Fruit fly (Drosophila melanogaster) whole organism, embryonic: ENCODE measurements around the gene CG6106.

ENCODE experiments used
- Abd-B ChIP-seq: fragments of 200-800 bp; sonication (Bioruptor generic); optimal IDR thresholded peaks from 2 replicates; lab custom pipeline; 2018; ENCODE audit warnings: missing biosample characterization, mild to moderate bottlenecking, missing genetic modification characterization, moderate library complexity
- Ada2b ChIP-seq: fragments of 200-800 bp; sonication (Bioruptor generic); IDR thresholded peaks from 2 replicates; pipeline ENCODE4 v1.3.6; 2022; ENCODE audit warnings: missing biosample characterization, missing genetic modification characterization
- B-H1 ChIP-seq: fragments of 200-800 bp; sonication (Bioruptor generic); IDR thresholded peaks from 3 replicates; pipeline ENCODE4 v1.3.6; 2022; ENCODE audit warnings: missing biosample characterization, missing genetic modification characterization
- CG11085 ChIP-seq: fragments of 200-800 bp; sonication (Bioruptor generic); IDR thresholded peaks from 2 replicates; pipeline ENCODE4 v1.3.6; 2022; ENCODE audit warnings: missing biosample characterization, missing genetic modification characterization
- CG11247 ChIP-seq: fragments of 200-800 bp; sonication (Bioruptor generic); IDR thresholded peaks from 2 replicates; pipeline ENCODE4 v1.3.6; 2022; ENCODE audit warnings: missing biosample characterization, missing genetic modification characterization
- CG11560 ChIP-seq: fragments of 200-800 bp; sonication (Bioruptor generic); IDR thresholded peaks from 3 replicates; pipeline ENCODE4 v1.3.6; 2022; ENCODE audit warnings: missing biosample characterization, missing genetic modification characterization
- CG12236 ChIP-seq: fragments of 200-800 bp; sonication (Bioruptor generic); optimal IDR thresholded peaks from 2 replicates; lab custom pipeline; 2016; ENCODE audit warnings: missing biosample characterization, missing genetic modification characterization
- CG13287 ChIP-seq: fragments of 200-800 bp; sonication (Bioruptor generic); IDR thresholded peaks from 2 replicates; pipeline ENCODE4 v1.3.6; 2022; ENCODE audit warnings: missing biosample characterization, missing genetic modification characterization; ENCODE audit not compliant: partially characterized antibody
- CG13894 ChIP-seq: fragments of 200-800 bp; sonication (Bioruptor generic); optimal IDR thresholded peaks from 3 replicates; lab custom pipeline; 2018; ENCODE audit warnings: missing biosample characterization, mild to moderate bottlenecking, missing genetic modification characterization, moderate library complexity
- CG14860 ChIP-seq: fragments of 200-800 bp; sonication (Bioruptor generic); IDR thresholded peaks from 3 replicates; pipeline ENCODE4 v1.3.6; 2022; ENCODE audit warnings: missing biosample characterization, missing genetic modification characterization; ENCODE audit not compliant: partially characterized antibody
- CG14965 ChIP-seq: fragments of 200-800 bp; sonication (Bioruptor generic); optimal IDR thresholded peaks from 2 replicates; lab custom pipeline; 2016; ENCODE audit warnings: missing biosample characterization, missing genetic modification characterization, borderline replicate concordance
- CG15601 ChIP-seq: fragments of 200-800 bp; sonication (Bioruptor generic); optimal IDR thresholded peaks from 3 replicates; lab custom pipeline; 2019; ENCODE audit warnings: missing biosample characterization, mild to moderate bottlenecking, missing genetic modification characterization, moderate library complexity
- CG2116 ChIP-seq: fragments of 200-800 bp; sonication (Bioruptor generic); optimal IDR thresholded peaks from 3 replicates; lab custom pipeline; 2018; ENCODE audit warnings: missing biosample characterization, mild to moderate bottlenecking, missing genetic modification characterization
- CG3281 ChIP-seq: fragments of 200-800 bp; sonication (Bioruptor generic); optimal IDR thresholded peaks from 3 replicates; lab custom pipeline; 2017; ENCODE audit warnings: missing biosample characterization, mild to moderate bottlenecking, missing genetic modification characterization
- CG4404 ChIP-seq: fragments of 200-800 bp; sonication (Bioruptor generic); IDR thresholded peaks from 2 replicates; pipeline ENCODE4 v1.3.6; 2022; ENCODE audit warnings: missing biosample characterization, missing genetic modification characterization
- CG5953 ChIP-seq: fragments of 200-800 bp; sonication (Bioruptor generic); IDR thresholded peaks from 2 replicates; pipeline ENCODE4 v1.3.6; 2022; ENCODE audit warnings: missing biosample characterization, missing genetic modification characterization
- CG6813 ChIP-seq: fragments of 200-800 bp; sonication (Bioruptor generic); optimal IDR thresholded peaks from 2 replicates; lab custom pipeline; 2017; ENCODE audit warnings: missing biosample characterization, missing genetic modification characterization, mild to moderate bottlenecking, moderate library complexity, missing genetic modification reagents
- CG7271 ChIP-seq: fragments of 200-800 bp; sonication (Bioruptor generic); optimal IDR thresholded peaks from 2 replicates; lab custom pipeline; 2018; ENCODE audit warnings: missing biosample characterization, mild to moderate bottlenecking, missing genetic modification characterization, moderate library complexity
- CG8089 ChIP-seq: fragments of 200-800 bp; sonication (Bioruptor generic); optimal IDR thresholded peaks from 3 replicates; lab custom pipeline; 2016; ENCODE audit warnings: missing biosample characterization, missing genetic modification characterization
- CG8281 ChIP-seq: fragments of 200-800 bp; sonication (Bioruptor generic); optimal IDR thresholded peaks from 2 replicates; lab custom pipeline; 2018; ENCODE audit warnings: missing biosample characterization, mild to moderate bottlenecking, missing genetic modification characterization, moderate library complexity
- CG8478 ChIP-seq: fragments of >200 bp; optimal IDR thresholded peaks from 2 replicates; lab custom pipeline; 2018
- CG9817 ChIP-seq: fragments of 200-800 bp; sonication (Bioruptor generic); optimal IDR thresholded peaks from 2 replicates; lab custom pipeline; 2018; ENCODE audit warnings: missing biosample characterization, mild to moderate bottlenecking, missing genetic modification characterization, moderate library complexity
- CG9876 ChIP-seq: fragments of 200-800 bp; sonication (Bioruptor generic); optimal IDR thresholded peaks from 2 replicates; lab custom pipeline; 2016; ENCODE audit warnings: missing biosample characterization, missing genetic modification characterization
- CrebB ChIP-seq: fragments of 200-800 bp; sonication (Bioruptor generic); optimal IDR thresholded peaks from 3 replicates; lab custom pipeline; 2018; ENCODE audit warnings: missing biosample characterization, mild to moderate bottlenecking, missing genetic modification characterization
- Dll ChIP-seq: fragments of 200-800 bp; sonication (Bioruptor generic); IDR thresholded peaks from 4 replicates; pipeline ENCODE4 v1.3.6; 2022; ENCODE audit warnings: missing biosample characterization, missing genetic modification characterization; ENCODE audit not compliant: partially characterized antibody
- Drgx ChIP-seq: fragments of 200-800 bp; sonication (Bioruptor generic); IDR thresholded peaks from 2 replicates; pipeline ENCODE4 v1.3.6; 2022; ENCODE audit warnings: missing biosample characterization, missing genetic modification characterization
- Ets97D ChIP-seq: fragments of 200-800 bp; sonication (Bioruptor generic); optimal IDR thresholded peaks from 3 replicates; lab custom pipeline; 2016; ENCODE audit warnings: missing biosample characterization, missing genetic modification characterization
- H15 ChIP-seq: fragments of 200-800 bp; sonication (Bioruptor generic); IDR thresholded peaks from 3 replicates; pipeline ENCODE4 v1.3.6; 2022; ENCODE audit warnings: missing biosample characterization, missing genetic modification characterization
- Hr3 ChIP-seq: fragments of 200-800 bp; sonication (Bioruptor generic); optimal IDR thresholded peaks from 3 replicates; lab custom pipeline; 2016; ENCODE audit warnings: missing biosample characterization, missing genetic modification characterization
- Mes4 ChIP-seq: fragments of 200-800 bp; sonication (Bioruptor generic); optimal IDR thresholded peaks from 2 replicates; lab custom pipeline; 2016; ENCODE audit warnings: missing biosample characterization, missing genetic modification characterization
- NK7.1 ChIP-seq: fragments of 200-800 bp; sonication (Bioruptor generic); optimal IDR thresholded peaks from 3 replicates; lab custom pipeline; 2016; ENCODE audit warnings: missing biosample characterization, missing genetic modification characterization
- Nf-YA ChIP-seq: fragments of 200-800 bp; sonication (Bioruptor generic); IDR thresholded peaks from 2 replicates; pipeline ENCODE4 v1.3.6; 2022; ENCODE audit warnings: missing biosample characterization, missing genetic modification characterization
- al ChIP-seq: fragments of 200-800 bp; sonication (Bioruptor generic); IDR thresholded peaks from 2 replicates; pipeline ENCODE4 v1.3.6; 2022; ENCODE audit warnings: missing biosample characterization, missing genetic modification characterization
- ato ChIP-seq: fragments of 200-800 bp; sonication (Bioruptor generic); IDR thresholded peaks from 2 replicates; pipeline ENCODE4 v1.3.6; 2022; ENCODE audit warnings: missing biosample characterization, missing genetic modification characterization; ENCODE audit not compliant: partially characterized antibody
- chif ChIP-seq, 2 experiments: fragments of 200-800 bp; sonication (Bioruptor generic); optimal IDR thresholded peaks; 3 replicates each; lab custom pipeline; 2016; ENCODE audit warnings: missing biosample characterization in 2 of 2, missing genetic modification characterization in 2 of 2
- danr ChIP-seq: fragments of 200-800 bp; sonication (Bioruptor generic); IDR thresholded peaks from 2 replicates; pipeline ENCODE4 v1.3.6; 2022; ENCODE audit warnings: missing biosample characterization, missing genetic modification characterization
- gcm2 ChIP-seq: fragments of 200-800 bp; sonication (Bioruptor generic); optimal IDR thresholded peaks from 2 replicates; lab custom pipeline; 2016; ENCODE audit warnings: missing biosample characterization, missing genetic modification characterization
- hb ChIP-seq: fragments of 200-800 bp; sonication (Bioruptor generic); IDR thresholded peaks from 3 replicates; pipeline ENCODE4 v1.3.6; 2022; ENCODE audit warnings: missing biosample characterization, missing genetic modification characterization; ENCODE audit not compliant: partially characterized antibody
- her ChIP-seq: fragments of 200-800 bp; sonication (Bioruptor generic); optimal IDR thresholded peaks from 2 replicates; lab custom pipeline; 2016; ENCODE audit warnings: missing biosample characterization, missing genetic modification characterization
- kay ChIP-seq: fragments of 200-800 bp; sonication (Bioruptor generic); optimal IDR thresholded peaks from 2 replicates; lab custom pipeline; 2016; ENCODE audit warnings: missing biosample characterization, missing genetic modification characterization
- pho ChIP-seq: fragments of 200-800 bp; sonication (Bioruptor generic); optimal IDR thresholded peaks from 2 replicates; lab custom pipeline; 2016; ENCODE audit warnings: missing biosample characterization, missing genetic modification characterization
- sens ChIP-seq: fragments of 200-800 bp; sonication (Bioruptor generic); peaks from one replicate; lab custom pipeline; 2016; ENCODE audit warnings: missing biosample characterization, missing genetic modification characterization
- sens-2 ChIP-seq: fragments of 200-800 bp; sonication (Bioruptor generic); IDR thresholded peaks from 2 replicates; pipeline ENCODE4 v1.3.6; 2022; ENCODE audit warnings: missing biosample characterization, missing genetic modification characterization
- shn ChIP-seq: fragments of 200-800 bp; sonication (Bioruptor generic); optimal IDR thresholded peaks from 3 replicates; lab custom pipeline; 2016; ENCODE audit warnings: missing biosample characterization, missing genetic modification characterization
- sisA ChIP-seq: fragments of 200-800 bp; sonication (Bioruptor generic); IDR thresholded peaks from 2 replicates; pipeline ENCODE4 v1.3.6; 2022; ENCODE audit warnings: missing biosample characterization, missing genetic modification characterization
- slbo ChIP-seq: fragments of 200-800 bp; sonication (Bioruptor generic); IDR thresholded peaks from 2 replicates; pipeline ENCODE4 v1.3.6; 2022; ENCODE audit warnings: missing biosample characterization, missing genetic modification characterization
- tup ChIP-seq: fragments of 200-800 bp; sonication (Bioruptor generic); optimal IDR thresholded peaks from 2 replicates; lab custom pipeline; 2016; ENCODE audit warnings: missing biosample characterization, mild to moderate bottlenecking, missing genetic modification characterization, moderate library complexity
- zfh1 ChIP-seq: fragments of 200-800 bp; sonication (Bioruptor generic); IDR thresholded peaks from 3 replicates; pipeline ENCODE4 v1.3.6; 2022; ENCODE audit warnings: missing biosample characterization, missing genetic modification characterization
- zfh2 ChIP-seq: fragments of 200-800 bp; sonication (Bioruptor generic); optimal IDR thresholded peaks from 2 replicates; lab custom pipeline; 2016; ENCODE audit warnings: missing biosample characterization, missing genetic modification characterization

CG6106 gene

dm6 chrX:18370775-18371735 lies 12.4 kb downstream of the CG6106 start (continued):
- peak; percentile 97 for TF ChIP-seq CG14860
- TF ChIP-seq CG13287, result peak; percentile 99
- TF ChIP-seq her, result peak; percentile 67
- peak; percentile 13 for TF ChIP-seq Abd-B (GFP tag; lab: Kevin White, UChicago)
- peak in 1 of 2 experiments; percentile 28 for TF ChIP-seq chif (GFP tag; optimal IDR thresholded peaks at IDR 0.05; lab: Kevin White, UChicago)
- TF ChIP-seq Ets97D (GFP tag; lab: Kevin White, UChicago), result peak; percentile 95
- TF ChIP-seq tup (GFP tag; lab: Kevin White, UChicago), result no peak
- TF ChIP-seq CG3281, result no peak
- TF ChIP-seq CG8478 (lab: Kevin White, UChicago), result peak; percentile 97
- 0 out of 3 replicates have a peak, but pooled peaks have one; percentile 10 for TF ChIP-seq CG11560 (tag; lab: Robert Waterston, UW)
- peak; percentile 96 for TF ChIP-seq ato (GFP tag; lab: Robert Waterston, UW)
- TF ChIP-seq gcm2 (GFP tag; lab: Kevin White, UChicago), result no peak
- 0 out of 2 replicates have a peak, but pooled peaks have one; percentile 14 for TF ChIP-seq CG11247 (GFP tag; lab: Robert Waterston, UW)
- TF ChIP-seq CrebB (tag; lab: Kevin White, UChicago), result peak; percentile 85
- TF ChIP-seq pho (GFP tag; lab: Kevin White, UChicago), result peak; percentile 59
- no peak for TF ChIP-seq Nf-YA
- TF ChIP-seq CG6813 (GFP tag; lab: Kevin White, UChicago), result no peak
- no peak for TF ChIP-seq CG9876 (GFP tag; lab: Kevin White, UChicago)
- TF ChIP-seq CG8089 (GFP tag; lab: Kevin White, UChicago), result no peak
- no peak for TF ChIP-seq B-H1 (GFP tag; lab: Robert Waterston, UW)
- peak; percentile 97 for TF ChIP-seq Dll (GFP tag; lab: Robert Waterston, UW)
- TF ChIP-seq CG15601, result peak; percentile 25
- peak; percentile 47; the same call in 1 of the 2 replicates for TF ChIP-seq slbo (GFP tag; lab: Robert Waterston, UW)
- TF ChIP-seq sens-2 (GFP tag; lab: Robert Waterston, UW), result no peak
- peak; percentile 80 for TF ChIP-seq sens
- peak; percentile 58 for TF ChIP-seq zfh2 (GFP tag; lab: Kevin White, UChicago)
- no peak for TF ChIP-seq CG14965
- TF ChIP-seq CG9817 (tag; lab: Kevin White, UChicago), result peak; percentile 41
- TF ChIP-seq Mes4 (GFP tag; lab: Kevin White, UChicago), result no peak
- no peak for TF ChIP-seq CG12236 (GFP tag; lab: Kevin White, UChicago)
- no peak for TF ChIP-seq Ada2b (GFP tag; lab: Robert Waterston, UW)
- no peak for TF ChIP-seq NK7.1 (GFP tag; lab: Kevin White, UChicago)
- TF ChIP-seq Hr3 (GFP tag; lab: Kevin White, UChicago), result no peak
- TF ChIP-seq kay (GFP tag; lab: Kevin White, UChicago), result no peak
- TF ChIP-seq shn (GFP tag; lab: Kevin White, UChicago), result no peak
- peak; percentile 98 for TF ChIP-seq hb (GFP tag; lab: Robert Waterston, UW)
- TF ChIP-seq CG7271 (tag; lab: Kevin White, UChicago), result no peak
- TF ChIP-seq CG8281, result no peak
- no peak for TF ChIP-seq zfh1 (GFP tag; lab: Robert Waterston, UW)
- TF ChIP-seq CG2116 (GFP tag; lab: Kevin White, UChicago), result peak; percentile 92
- peak; percentile 29; the same call in 1 of the 2 replicates for TF ChIP-seq al
- TF ChIP-seq Drgx, result peak; percentile 89
- 0 out of 2 replicates have a peak, but pooled peaks have one; percentile 21 for TF ChIP-seq CG11085 (GFP tag; lab: Robert Waterston, UW)
- no peak for TF ChIP-seq sisA (GFP tag; lab: Robert Waterston, UW)
- TF ChIP-seq danr, result no peak
- TF ChIP-seq H15 (GFP tag; lab: Robert Waterston, UW), result no peak
- TF ChIP-seq CG5953 (GFP tag; lab: Robert Waterston, UW), result no peak
- peak; percentile 55 for TF ChIP-seq CG13894 (tag; lab: Kevin White, UChicago)
- no peak for TF ChIP-seq CG4404
